Worm (Caenorhabditis elegans) whole organism, L2 larva: ENCODE data around the gene gtf-2E1.

Experiments
- C34F6.9 ChIP-seq: fragments of 150-350 bp; optimal IDR thresholded peaks from 2 replicates; lab custom pipeline; 2014; ENCODE audit warnings: missing biosample characterization, missing genetic modification characterization
- Y55F3AM.14 ChIP-seq: fragments of 200-800 bp; sonication (Bioruptor generic); optimal IDR thresholded peaks from 2 replicates; lab custom pipeline; 2018; ENCODE audit warnings: mild to moderate bottlenecking, missing genetic modification characterization, missing compliant biosample characterization
- ZK546.5 ChIP-seq: sonication (generic microtip); optimal IDR thresholded peaks from 2 replicates; lab custom pipeline; 2017; ENCODE audit warnings: missing biosample characterization, missing genetic modification characterization
- aly-2 ChIP-seq: fragments of 150-350 bp; optimal IDR thresholded peaks from 2 replicates; lab custom pipeline; 2014; ENCODE audit warnings: missing biosample characterization, missing genetic modification characterization
- ama-1 ChIP-seq: fragments of 150-350 bp; optimal IDR thresholded peaks from 2 replicates; lab custom pipeline; 2018; ENCODE audit warnings: inconsistent platforms
- ceh-82 ChIP-seq: fragments of 150-350 bp; optimal IDR thresholded peaks from 2 replicates; lab custom pipeline; 2014; ENCODE audit warnings: missing biosample characterization, missing genetic modification characterization
- crh-2 ChIP-seq: sonication (generic microtip); optimal IDR thresholded peaks from 2 replicates; lab custom pipeline; 2017; ENCODE audit warnings: missing biosample characterization, missing genetic modification characterization
- dmd-4 ChIP-seq: sonication (generic microtip); optimal IDR thresholded peaks from 2 replicates; lab custom pipeline; 2017; ENCODE audit warnings: missing biosample characterization, missing genetic modification characterization
- elt-3 ChIP-seq: sonication (generic microtip); optimal IDR thresholded peaks from 2 replicates; lab custom pipeline; 2017; ENCODE audit warnings: missing biosample characterization, missing genetic modification characterization
- lin-11 ChIP-seq: fragments of 150-350 bp; sonication (generic microtip); optimal IDR thresholded peaks from 2 replicates; lab custom pipeline; 2014; ENCODE audit warnings: missing biosample characterization, missing genetic modification characterization, inconsistent platforms, mixed read lengths
- lin-13 ChIP-seq: fragments of 150-350 bp; optimal IDR thresholded peaks from 2 replicates; lab custom pipeline; 2014; ENCODE audit warnings: missing biosample characterization, missing genetic modification reagents, missing genetic modification characterization
- lin-39 ChIP-seq: fragments of 150-350 bp; optimal IDR thresholded peaks from 2 replicates; lab custom pipeline; 2014; ENCODE audit warnings: missing biosample characterization, missing genetic modification reagents, missing genetic modification characterization
- lsy-2 ChIP-seq, 2 experiments: fragments of 150-350 bp in 1 of 2; sonication (generic microtip) in 1 of 2; optimal IDR thresholded peaks; 2 replicates each; lab custom pipeline; 2014 to 2017; ENCODE audit warnings: missing biosample characterization in 2 of 2, missing genetic modification characterization in 2 of 2
- mab-5 ChIP-seq: fragments of 150-350 bp; optimal IDR thresholded peaks from 2 replicates; lab custom pipeline; 2014; ENCODE audit warnings: missing biosample characterization, missing genetic modification characterization
- mbf-1 ChIP-seq: sonication (generic microtip); optimal IDR thresholded peaks from 2 replicates; lab custom pipeline; 2017; ENCODE audit warnings: missing biosample characterization, missing genetic modification characterization
- mdl-1 ChIP-seq, 2 experiments: fragments of 150-350 bp in 1 of 2; sonication (generic microtip) in 1 of 2; optimal IDR thresholded peaks; 2 replicates each; lab custom pipeline; 2017; ENCODE audit warnings: missing biosample characterization in 2 of 2, missing genetic modification characterization in 2 of 2
- nhr-11 ChIP-seq: fragments of 150-350 bp; optimal IDR thresholded peaks from 2 replicates; lab custom pipeline; 2014; ENCODE audit warnings: missing biosample characterization, missing genetic modification characterization
- nhr-12 ChIP-seq: fragments of 150-350 bp; optimal IDR thresholded peaks from 2 replicates; lab custom pipeline; 2014; ENCODE audit warnings: missing biosample characterization, missing genetic modification characterization
- nhr-129 ChIP-seq: fragments of 150-350 bp; optimal IDR thresholded peaks from 2 replicates; lab custom pipeline; 2014; ENCODE audit warnings: missing biosample characterization, missing genetic modification characterization
- nhr-23 ChIP-seq: fragments of 150-350 bp; optimal IDR thresholded peaks from 2 replicates; lab custom pipeline; 2014; ENCODE audit warnings: missing biosample characterization, missing genetic modification reagents, missing genetic modification characterization
- nhr-25 ChIP-seq: fragments of 150-350 bp; sonication (generic microtip); optimal IDR thresholded peaks from 3 replicates; lab custom pipeline; 2014; ENCODE audit warnings: missing biosample characterization, missing genetic modification characterization
- nhr-6 ChIP-seq: fragments of 150-350 bp; optimal IDR thresholded peaks from 2 replicates; lab custom pipeline; 2014; ENCODE audit warnings: missing biosample characterization, missing genetic modification characterization
- nhr-77 ChIP-seq: fragments of 150-350 bp; optimal IDR thresholded peaks from 2 replicates; lab custom pipeline; 2014; ENCODE audit warnings: missing biosample characterization, missing genetic modification characterization
- peb-1 ChIP-seq: fragments of 150-350 bp; optimal IDR thresholded peaks from 2 replicates; lab custom pipeline; 2014; ENCODE audit warnings: missing biosample characterization, missing genetic modification characterization
- skn-1 ChIP-seq: sonication (generic microtip); optimal IDR thresholded peaks from 2 replicates; lab custom pipeline; 2017; ENCODE audit warnings: missing biosample characterization, missing genetic modification characterization
- sma-9 ChIP-seq, 2 experiments: fragments of 150-350 bp in 1 of 2; sonication (generic microtip) in 1 of 2; optimal IDR thresholded peaks; 2 replicates each; lab custom pipeline; 2014 to 2016; ENCODE audit warnings: missing genetic modification characterization in 2 of 2, mild to moderate bottlenecking in 1 of 2, missing biosample characterization in 1 of 2, missing compliant biosample characterization in 1 of 2, missing genetic modification reagents in 1 of 2, moderate library complexity in 1 of 2
- snpc-4 ChIP-seq: fragments of 150-350 bp; optimal IDR thresholded peaks from 2 replicates; lab custom pipeline; 2014; ENCODE audit warnings: missing biosample characterization, missing genetic modification characterization
- unc-39 ChIP-seq: fragments of 150-350 bp; optimal IDR thresholded peaks from 2 replicates; lab custom pipeline; 2014; ENCODE audit warnings: missing biosample characterization, missing genetic modification characterization
- unc-55 ChIP-seq: fragments of 150-350 bp; sonication (generic microtip); optimal IDR thresholded peaks from 3 replicates; lab custom pipeline; 2014; ENCODE audit warnings: missing biosample characterization, missing genetic modification reagents, missing genetic modification characterization
- unc-62 ChIP-seq: fragments of 150-350 bp; optimal IDR thresholded peaks from 2 replicates; lab custom pipeline; 2014; ENCODE audit warnings: missing biosample characterization, missing genetic modification reagents, missing genetic modification characterization
- zag-1 ChIP-seq: fragments of 150-350 bp; optimal IDR thresholded peaks from 2 replicates; lab custom pipeline; 2014; ENCODE audit warnings: missing biosample characterization, missing genetic modification characterization
- ztf-1 ChIP-seq: fragments of 200-800 bp; sonication (Bioruptor generic); conservative IDR thresholded peaks from 2 replicates; pipeline ENCODE4 v1.3.6; 2022; ENCODE audit warnings: missing genetic modification characterization, missing compliant biosample characterization
- ztf-11 ChIP-seq: sonication (generic microtip); optimal IDR thresholded peaks from 2 replicates; lab custom pipeline; 2017; ENCODE audit warnings: missing biosample characterization, missing genetic modification characterization
- ztf-4 ChIP-seq: fragments of 150-350 bp; optimal IDR thresholded peaks from 2 replicates; lab custom pipeline; 2014; ENCODE audit warnings: missing biosample characterization, missing genetic modification characterization

Gene gtf-2E1

ce11 chrIV:17281060-17282021 lies 26.2 kb downstream of the gtf-2E1 start (continued):
- TF ChIP-seq nhr-77 (no peak), mab-5 (tag; lab: Kevin White, UChicago) (no peak), lin-13 (peak; percentile 82), unc-62 (peak; percentile 17), nhr-23 (no peak), peb-1 (tag; lab: Kevin White, UChicago) (no peak), lin-39 (tag; lab: Kevin White, UChicago) (no peak), nhr-6 (tag; lab: Kevin White, UChicago) (peak; percentile 64), nhr-25 (peak; percentile 26), aly-2 (no peak), nhr-11 (tag; lab: Kevin White, UChicago) (peak; percentile 71), unc-55 (GFP tag; lab: Kevin White, UChicago) (no peak), elt-3 (tag; lab: Kevin White, UChicago) (no peak), skn-1 (peak; percentile 74), mdl-1 (tag; optimal IDR thresholded peaks at IDR 0.05; lab: Kevin White, UChicago) (no peak)
- TF ChIP-seq, all 48 proteins: peak for 22

- TF ChIP-seq zag-1 (tag; lab: Kevin White, UChicago) (no peak), nhr-129 (no peak), ama-1 (lab: Kevin White, UChicago) (no peak), ztf-1 (no peak), ceh-82 (tag; lab: Kevin White, UChicago) (no peak), mbf-1 (tag; lab: Kevin White, UChicago) (no peak), Y55F3AM.14 (no peak), dmd-4 (no peak), mdl-1 (tag; optimal IDR thresholded peaks at IDR 0.05; lab: Kevin White, UChicago) (no peak), lin-11 (no peak), nhr-12 (tag; lab: Kevin White, UChicago) (no peak)
Observed at ce11 chrIV:17284099-17284498, 29.0 kb downstream of the gtf-2E1 start, which contains the start of gene nra-1. Gene nra-1, minus strand, starts transcription at chrIV:17284199.

ce11 chrIV:17285263-17285662 lies 30.2 kb downstream of the gtf-2E1 start:
- TF ChIP-seq unc-55 (GFP tag; lab: Kevin White, UChicago): peak; percentile 91
- TF ChIP-seq nhr-23: no peak
- TF ChIP-seq zag-1 (tag; lab: Kevin White, UChicago): peak; percentile 31
- TF ChIP-seq ZK546.5 (tag; lab: Kevin White, UChicago): no peak
- no peak for TF ChIP-seq unc-39
- no peak for TF ChIP-seq ztf-11 (tag; lab: Kevin White, UChicago)
- TF ChIP-seq C34F6.9: peak; percentile 52
- TF ChIP-seq crh-2: peak; percentile 69
- TF ChIP-seq lin-13: peak; percentile 7
- TF ChIP-seq ztf-4 (tag; lab: Kevin White, UChicago): peak; percentile 18
- peak; percentile 50 for TF ChIP-seq nhr-129
- peak in 1 of 2 experiments; percentile 56 for TF ChIP-seq lsy-2 (tag; optimal IDR thresholded peaks at IDR 0.05; lab: Kevin White, UChicago)
- peak; percentile 66 for TF ChIP-seq sma-9 (GFP tag; optimal IDR thresholded peaks at IDR 0.05; lab: Kevin White, UChicago)
- no peak for TF ChIP-seq sma-9 (tag; optimal IDR thresholded peaks at IDR 0.05; lab: Kevin White, UChicago)
- TF ChIP-seq snpc-4 (tag; lab: Kevin White, UChicago): no peak

ce11 chrIV:17287908-17288675 lies 33.0 kb downstream of the gtf-2E1 start, which contains the start of gene zipt-7.1:
Gene zipt-7.1, minus strand, starts transcription at chrIV:17288139.
- TF ChIP-seq lin-11 (no peak), skn-1 (no peak), nhr-129 (peak; percentile 55)
